Worm (Caenorhabditis elegans) whole organism, mixed stage, embryonic: ENCODE results near the gene srh-292.

Experiments used
- M03D4.4 ChIP-seq: sonication (generic microtip); optimal IDR thresholded peaks from 2 replicates; lab custom pipeline; 2017; ENCODE audit warnings: mild to moderate bottlenecking, missing genetic modification characterization, missing compliant biosample characterization
- blmp-1 ChIP-seq: fragments of 150-350 bp; optimal IDR thresholded peaks from 2 replicates; lab custom pipeline; 2014; ENCODE audit warnings: missing biosample characterization, missing genetic modification characterization
- ceh-39 ChIP-seq: fragments of 150-350 bp; optimal IDR thresholded peaks from 2 replicates; lab custom pipeline; 2014; ENCODE audit warnings: missing biosample characterization, missing genetic modification characterization
- ceh-83 ChIP-seq: fragments of 200-800 bp; sonication (Bioruptor generic); optimal IDR thresholded peaks from 2 replicates; lab custom pipeline; 2018; ENCODE audit warnings: mild to moderate bottlenecking, missing genetic modification characterization, missing compliant biosample characterization
- ces-1 ChIP-seq: fragments of 150-350 bp; optimal IDR thresholded peaks from 2 replicates; lab custom pipeline; 2014; ENCODE audit warnings: missing biosample characterization, missing genetic modification reagents, missing genetic modification characterization
- cnd-1 ChIP-seq: fragments of 200-800 bp; sonication (Bioruptor generic); optimal IDR thresholded peaks from 2 replicates; lab custom pipeline; 2018; ENCODE audit warnings: mild to moderate bottlenecking, missing genetic modification characterization, missing compliant biosample characterization
- elt-3 ChIP-seq: fragments of 150-350 bp; optimal IDR thresholded peaks from 2 replicates; lab custom pipeline; 2014; ENCODE audit warnings: missing biosample characterization, missing genetic modification characterization
- flh-1 ChIP-seq: fragments of 200-800 bp; sonication (Bioruptor generic); optimal IDR thresholded peaks from 2 replicates; lab custom pipeline; 2018; ENCODE audit warnings: mild to moderate bottlenecking, missing genetic modification characterization, moderate library complexity, missing compliant biosample characterization
- ham-2 ChIP-seq: fragments of 200-800 bp; sonication (Bioruptor generic); optimal IDR thresholded peaks from 2 replicates; lab custom pipeline; 2018; ENCODE audit warnings: mild to moderate bottlenecking, missing genetic modification characterization, missing compliant biosample characterization
- hlh-1 ChIP-seq: fragments of 150-350 bp; optimal IDR thresholded peaks from 2 replicates; lab custom pipeline; 2014; ENCODE audit warnings: missing biosample characterization, missing genetic modification reagents, missing genetic modification characterization
- lin-32 ChIP-seq: fragments of 200-800 bp; sonication (Bioruptor generic); optimal IDR thresholded peaks from 2 replicates; lab custom pipeline; 2018; ENCODE audit warnings: mild to moderate bottlenecking, missing genetic modification characterization, missing compliant biosample characterization
- lsy-2 ChIP-seq: fragments of 150-350 bp; optimal IDR thresholded peaks from 2 replicates; lab custom pipeline; 2014; ENCODE audit warnings: missing biosample characterization, missing genetic modification characterization
- mab-5 ChIP-seq: fragments of 150-350 bp; optimal IDR thresholded peaks from 2 replicates; lab custom pipeline; 2014; ENCODE audit warnings: missing biosample characterization, missing genetic modification characterization
- mep-1 ChIP-seq: fragments of 150-350 bp; optimal IDR thresholded peaks from 2 replicates; lab custom pipeline; 2017; ENCODE audit warnings: missing biosample characterization, missing genetic modification reagents, missing genetic modification characterization, inconsistent platforms
- mls-2 ChIP-seq: sonication (generic microtip); optimal IDR thresholded peaks from 2 replicates; lab custom pipeline; 2016; ENCODE audit warnings: mild to moderate bottlenecking, missing genetic modification characterization, moderate library complexity, missing compliant biosample characterization
- nhr-12 ChIP-seq: fragments of 150-350 bp; optimal IDR thresholded peaks from 2 replicates; lab custom pipeline; 2014; ENCODE audit warnings: missing biosample characterization, missing genetic modification characterization
- nhr-2 ChIP-seq: fragments of 150-350 bp; optimal IDR thresholded peaks from 2 replicates; lab custom pipeline; 2014; ENCODE audit warnings: missing biosample characterization, missing genetic modification characterization
- nhr-237 ChIP-seq: fragments of 150-350 bp; optimal IDR thresholded peaks from 2 replicates; lab custom pipeline; 2014; ENCODE audit warnings: missing biosample characterization, missing genetic modification characterization
- nhr-28 ChIP-seq: fragments of 150-350 bp; optimal IDR thresholded peaks from 2 replicates; lab custom pipeline; 2014; ENCODE audit warnings: missing biosample characterization, missing genetic modification characterization
- nhr-76 ChIP-seq: sonication (generic microtip); optimal IDR thresholded peaks from 2 replicates; lab custom pipeline; 2017; ENCODE audit warnings: missing biosample characterization, missing genetic modification characterization
- sem-2 ChIP-seq: fragments of 200-800 bp; sonication (Bioruptor generic); optimal IDR thresholded peaks from 2 replicates; lab custom pipeline; 2018; ENCODE audit warnings: mild to moderate bottlenecking, missing genetic modification characterization, missing compliant biosample characterization
- sptf-1 ChIP-seq: sonication (generic microtip); optimal IDR thresholded peaks from 2 replicates; lab custom pipeline; 2017; ENCODE audit warnings: mild to moderate bottlenecking, missing genetic modification characterization, moderate library complexity, missing compliant biosample characterization
- tbx-8 ChIP-seq: fragments of 200-800 bp; sonication (Bioruptor generic); optimal IDR thresholded peaks from 2 replicates; lab custom pipeline; 2018; ENCODE audit warnings: mild to moderate bottlenecking, missing genetic modification characterization, moderate library complexity, missing compliant biosample characterization
- unc-120 ChIP-seq: sonication (generic microtip); optimal IDR thresholded peaks from 2 replicates; lab custom pipeline; 2017; ENCODE audit warnings: missing genetic modification characterization, missing compliant biosample characterization; ENCODE audit not compliant: poor library complexity, severe bottlenecking
- unc-39 ChIP-seq: fragments of 150-350 bp; optimal IDR thresholded peaks from 2 replicates; lab custom pipeline; 2014; ENCODE audit warnings: missing biosample characterization, missing genetic modification characterization
- unc-62 ChIP-seq: fragments of 150-350 bp; optimal IDR thresholded peaks from 2 replicates; lab custom pipeline; 2014; ENCODE audit warnings: missing biosample characterization, missing genetic modification reagents, missing genetic modification characterization
- zip-8 ChIP-seq: fragments of 150-350 bp; optimal IDR thresholded peaks from 2 replicates; lab custom pipeline; 2014; ENCODE audit warnings: missing biosample characterization, missing genetic modification characterization

srh-292 gene

ce11 chrV:17773108-17773507 lies 29.5 kb upstream of the srh-292 start, which contains the start of gene sre-21:
TSS of gene sre-21 (minus strand) at chrV:17773208.
- TF ChIP-seq M03D4.4 (tag; lab: Kevin White, UChicago) (no peak), sem-2 (GFP tag; lab: Kevin White, UChicago) (no peak), nhr-237 (no peak), tbx-8 (no peak), sptf-1 (no peak)

ce11 chrV:17777127-17777526 lies 25.4 kb upstream of the srh-292 start, which contains the start of gene ddo-1:
TSS of gene ddo-1 (minus strand) at chrV:17777227.
- TF ChIP-seq ceh-39 (tag; lab: Kevin White, UChicago), result no peak
- TF ChIP-seq nhr-12 (tag; lab: Kevin White, UChicago), result no peak
- TF ChIP-seq mab-5, result no peak
- TF ChIP-seq unc-120 (tag; lab: Kevin White, UChicago), result no peak
- TF ChIP-seq hlh-1 (tag; lab: Kevin White, UChicago), result no peak
- no peak for TF ChIP-seq zip-8 (tag; lab: Kevin White, UChicago)
- TF ChIP-seq mls-2 (tag; lab: Kevin White, UChicago), result no peak
- no peak for TF ChIP-seq tbx-8
- no peak for TF ChIP-seq blmp-1
- no peak for TF ChIP-seq sptf-1
- TF ChIP-seq cnd-1 (tag; lab: Kevin White, UChicago), result no peak
- TF ChIP-seq mep-1 (tag; lab: Kevin White, UChicago), result no peak
- no peak for TF ChIP-seq ceh-83 (GFP tag; lab: Kevin White, UChicago)
- no peak for TF ChIP-seq nhr-28 (tag; lab: Kevin White, UChicago)
- TF ChIP-seq nhr-76, result no peak
- no peak for TF ChIP-seq ces-1
- TF ChIP-seq elt-3 (tag; lab: Kevin White, UChicago), result no peak
- TF ChIP-seq, all 35 proteins: peak for 0

- TF ChIP-seq nhr-28 (tag; lab: Kevin White, UChicago) (no peak), tbx-8 (no peak), unc-39 (no peak), unc-120 (tag; lab: Kevin White, UChicago) (no peak), hlh-1 (tag; lab: Kevin White, UChicago) (no peak), sem-2 (GFP tag; lab: Kevin White, UChicago) (no peak), nhr-12 (tag; lab: Kevin White, UChicago) (no peak), ces-1 (no peak), lsy-2 (tag; lab: Kevin White, UChicago) (no peak), cnd-1 (tag; lab: Kevin White, UChicago) (no peak), zip-8 (tag; lab: Kevin White, UChicago) (no peak), mls-2 (tag; lab: Kevin White, UChicago) (no peak), nhr-2 (tag; lab: Kevin White, UChicago) (no peak), unc-62 (no peak), sptf-1 (no peak), lin-32 (GFP tag; lab: Kevin White, UChicago) (no peak), nhr-76 (no peak), mep-1 (tag; lab: Kevin White, UChicago) (no peak), flh-1 (no peak), nhr-237 (no peak)
Observed at ce11 chrV:17777624-17778023, 24.9 kb upstream of the srh-292 start, which contains the start of gene C47A10.12. TSS of gene C47A10.12 (plus strand) at chrV:17777924.

- TF ChIP-seq unc-120 (tag; lab: Kevin White, UChicago) (no peak), zip-8 (tag; lab: Kevin White, UChicago) (no peak)
Observed at ce11 chrV:17780285-17780684, 22.3 kb upstream of the srh-292 start.

- TF ChIP-seq unc-120 (tag; lab: Kevin White, UChicago), result no peak
- TF ChIP-seq nhr-237, result no peak
- no peak for TF ChIP-seq hlh-1 (tag; lab: Kevin White, UChicago)
- no peak for TF ChIP-seq ceh-83 (GFP tag; lab: Kevin White, UChicago)
- no peak for TF ChIP-seq flh-1
- TF ChIP-seq sptf-1, result no peak
- no peak for TF ChIP-seq mab-5
- TF ChIP-seq, all 35 proteins: peak for 0
Observed at ce11 chrV:17783542-17783941, 19.0 kb upstream of the srh-292 start, which contains the start of gene srab-12. TSS of gene srab-12 (minus strand) at chrV:17783642.

ce11 chrV:17784363-17784762 lies 18.2 kb upstream of the srh-292 start:
- TF ChIP-seq flh-1 (no peak), hlh-1 (tag; lab: Kevin White, UChicago) (no peak), ham-2 (GFP tag; lab: Kevin White, UChicago) (no peak), ceh-39 (tag; lab: Kevin White, UChicago) (no peak), zip-8 (tag; lab: Kevin White, UChicago) (no peak)
